Worm (Caenorhabditis elegans) whole organism, midembryonic: ENCODE results near the gene djr-1.1.

Source experiments
- T22C8.4 ChIP-seq: fragments of 200-800 bp; sonication (Bioruptor generic); IDR thresholded peaks from 2 replicates; pipeline ENCODE4 v1.3.6; 2022; ENCODE audit warnings: missing genetic modification characterization, missing compliant biosample characterization
- cog-1 ChIP-seq: sonication (generic microtip); optimal IDR thresholded peaks from 2 replicates; lab custom pipeline; 2016; ENCODE audit warnings: missing genetic modification characterization, missing compliant biosample characterization
- flt-1 ChIP-seq: fragments of 200-800 bp; sonication (Bioruptor generic); IDR thresholded peaks from 2 replicates; pipeline ENCODE4 v1.3.6; 2022; ENCODE audit warnings: missing genetic modification characterization, missing compliant biosample characterization
- klf-2 ChIP-seq: fragments of 200-800 bp; sonication (Bioruptor generic); conservative IDR thresholded peaks from 2 replicates; pipeline ENCODE4 v1.3.6; 2022; ENCODE audit warnings: missing genetic modification reagents, missing genetic modification characterization, missing compliant biosample characterization
- med-1 ChIP-seq: sonication (generic microtip); optimal IDR thresholded peaks from 2 replicates; lab custom pipeline; 2017; ENCODE audit warnings: missing genetic modification characterization, mild to moderate bottlenecking, missing compliant biosample characterization, antibody characterized with exemption, missing genetic modification reagents; ENCODE audit not compliant: insufficient read depth
- ref-1 ChIP-seq: fragments of 200-800 bp; sonication (Bioruptor generic); conservative IDR thresholded peaks from 2 replicates; pipeline ENCODE4 v1.3.6; 2022; ENCODE audit warnings: missing genetic modification reagents, missing genetic modification characterization, missing compliant biosample characterization
- tab-1 ChIP-seq: fragments of 200-800 bp; sonication (Bioruptor generic); IDR thresholded peaks from 2 replicates; pipeline ENCODE4 v1.3.6; 2022; ENCODE audit warnings: missing genetic modification characterization, missing compliant biosample characterization
- ztf-23 ChIP-seq: fragments of 200-800 bp; sonication (Bioruptor generic); IDR thresholded peaks from 2 replicates; pipeline ENCODE4 v1.3.6; 2022; ENCODE audit warnings: missing genetic modification reagents, missing genetic modification characterization, missing compliant biosample characterization

DNA sequence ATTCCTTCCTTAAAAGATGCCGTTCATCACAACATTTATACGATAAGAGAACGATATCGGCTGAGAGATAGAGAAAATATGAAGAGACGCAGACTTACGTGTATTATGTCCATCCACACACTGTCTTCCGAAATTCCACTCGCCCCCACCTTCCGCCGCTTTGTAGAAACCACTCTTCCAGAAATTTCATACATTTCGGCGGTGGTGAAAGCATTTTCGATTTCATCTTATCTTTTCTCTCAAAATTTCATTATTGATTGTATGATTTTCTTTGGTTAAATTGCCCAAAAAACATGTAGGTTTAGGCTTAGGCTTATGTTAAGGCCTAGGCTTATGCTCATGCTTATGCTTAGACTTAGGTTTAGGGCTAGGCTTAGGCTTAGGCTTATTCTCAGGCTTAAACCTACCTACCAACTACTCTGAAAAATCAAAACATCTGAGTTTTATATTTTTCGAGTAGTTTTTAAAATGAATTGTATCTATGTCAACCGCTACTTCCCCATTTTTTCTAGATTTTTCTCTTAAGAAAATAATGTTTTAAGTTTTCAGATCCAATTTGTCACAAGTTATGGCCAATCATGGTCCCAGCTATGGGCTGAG, 47.0 kb downstream of the djr-1.1 start, which contains the start of gene cpn-2:
- TF ChIP-seq klf-2 (GFP tag; lab: Robert Waterston, UW) (no peak), tab-1 (GFP tag; lab: Robert Waterston, UW) (no peak), cog-1 (tag; lab: Kevin White, UChicago) (no peak), med-1 (GFP tag; lab: Kevin White, UChicago) (no peak), ref-1 (GFP tag; lab: Robert Waterston, UW) (no peak), flt-1 (GFP tag; lab: Robert Waterston, UW) (no peak), T22C8.4 (no peak), ztf-23 (no peak)
